Fruit fly (Drosophila melanogaster): ENCODE measurements around the gene Gdh.

- TF ChIP-seq Hr96 (GFP tag; optimal IDR thresholded peaks at IDR 0.05) (no peak), tj (GFP tag; optimal IDR thresholded peaks at IDR 0.05) (no peak), CG5204 (GFP tag; optimal IDR thresholded peaks at IDR 0.05) (no peak), CG14711 (tag; optimal IDR thresholded peaks at IDR 0.05) (no peak), kay (GFP tag; ENCODE audit: borderline replicate concordance) (no peak), Clk (GFP tag; optimal IDR thresholded peaks at IDR 0.05) (no peak), cnc (optimal IDR thresholded peaks at IDR 0.05) (no peak), pad (GFP tag; optimal IDR thresholded peaks at IDR 0.05) (no peak), CG7045 (GFP tag; optimal IDR thresholded peaks at IDR 0.05) (no peak), Crg-1 (GFP tag; optimal IDR thresholded peaks at IDR 0.05) (no peak)
Measured at dm6 chr3R:23887572-23887971, 55.3 kb downstream of the Gdh start.
